Worm (Caenorhabditis elegans) whole organism, young adult: ENCODE results near the gene ptr-16.

Experiments
- B0261.1 ChIP-seq: sonication (generic microtip); optimal IDR thresholded peaks from 2 replicates; lab custom pipeline; 2016; ENCODE audit warnings: mild to moderate bottlenecking, missing genetic modification characterization, moderate library complexity, missing compliant biosample characterization
- B0336.3 ChIP-seq: fragments of 200-800 bp; sonication (Bioruptor generic); IDR thresholded peaks from 2 replicates; pipeline ENCODE4 v1.3.6; 2022; ENCODE audit warnings: missing genetic modification characterization, missing compliant biosample characterization
- C17E4.6 ChIP-seq: fragments of 200-800 bp; sonication (Bioruptor generic); IDR thresholded peaks from 2 replicates; pipeline ENCODE4 v1.3.6; 2022; ENCODE audit warnings: missing genetic modification reagents, missing genetic modification characterization, missing compliant biosample characterization
- D2030.7 ChIP-seq: fragments of 200-800 bp; sonication (Bioruptor generic); IDR thresholded peaks from 2 replicates; pipeline ENCODE4 v1.3.6; 2022; ENCODE audit warnings: missing genetic modification reagents, missing genetic modification characterization, missing compliant biosample characterization
- F10E7.11 ChIP-seq: sonication (generic microtip); optimal IDR thresholded peaks from 2 replicates; lab custom pipeline; 2017; ENCODE audit warnings: mild to moderate bottlenecking, missing genetic modification characterization, moderate library complexity, missing compliant biosample characterization
- F33H1.4 ChIP-seq: fragments of 200-800 bp; sonication (Bioruptor generic); IDR thresholded peaks from 2 replicates; pipeline ENCODE4 v1.3.6; 2022; ENCODE audit warnings: missing genetic modification reagents, missing genetic modification characterization, missing compliant biosample characterization
- F49E8.2 ChIP-seq: sonication (generic microtip); optimal IDR thresholded peaks from 3 replicates; lab custom pipeline; 2017; ENCODE audit warnings: missing genetic modification characterization, mild to moderate bottlenecking, missing compliant biosample characterization, antibody characterized with exemption, moderate library complexity; ENCODE audit not compliant: insufficient read depth
- F57C9.4 ChIP-seq: sonication (generic microtip); optimal IDR thresholded peaks from 2 replicates; lab custom pipeline; 2017; ENCODE audit warnings: mild to moderate bottlenecking, missing genetic modification characterization, missing compliant biosample characterization
- T26A5.8 ChIP-seq: sonication (generic microtip); optimal IDR thresholded peaks from 2 replicates; lab custom pipeline; 2016; ENCODE audit warnings: missing genetic modification characterization, missing compliant biosample characterization
- ama-1 ChIP-seq, 3 experiments: fragments of 150-350 bp in 1 of 3; sonication (generic microtip) in 2 of 3; optimal IDR thresholded peaks; 2 replicates each; lab custom pipeline; 2014 to 2018; ENCODE audit warnings: missing biosample characterization in 2 of 3, missing genetic modification characterization in 2 of 3, missing genetic modification reagents in 2 of 3
- athp-1 ChIP-seq: sonication (generic microtip); optimal IDR thresholded peaks from 2 replicates; lab custom pipeline; 2017; ENCODE audit warnings: mild to moderate bottlenecking, missing genetic modification characterization, missing compliant biosample characterization
- attf-6 ChIP-seq: fragments of 200-800 bp; sonication (Bioruptor generic); IDR thresholded peaks from 2 replicates; pipeline ENCODE4 v1.3.6; 2022; ENCODE audit warnings: missing genetic modification reagents, missing genetic modification characterization, missing compliant biosample characterization
- ceh-27 ChIP-seq: fragments of 200-800 bp; sonication (Bioruptor generic); optimal IDR thresholded peaks from 2 replicates; lab custom pipeline; 2018; ENCODE audit warnings: mild to moderate bottlenecking, missing genetic modification characterization, moderate library complexity, missing compliant biosample characterization
- ceh-91 ChIP-seq: fragments of 200-800 bp; sonication (Bioruptor generic); IDR thresholded peaks from 2 replicates; pipeline ENCODE4 v1.3.6; 2022; ENCODE audit warnings: missing genetic modification reagents, missing genetic modification characterization, missing compliant biosample characterization
- egl-44 ChIP-seq: fragments of 200-800 bp; sonication (Bioruptor generic); IDR thresholded peaks from 2 replicates; pipeline ENCODE4 v1.3.6; 2022; ENCODE audit warnings: missing genetic modification reagents, missing genetic modification characterization, missing compliant biosample characterization
- ekl-4 ChIP-seq: fragments of 200-800 bp; sonication (Bioruptor generic); IDR thresholded peaks from 2 replicates; pipeline ENCODE4 v1.3.6; 2022; ENCODE audit warnings: missing genetic modification reagents, missing genetic modification characterization, missing compliant biosample characterization
- ets-4 ChIP-seq: fragments of 200-800 bp; sonication (Bioruptor generic); optimal IDR thresholded peaks from 2 replicates; lab custom pipeline; 2018; ENCODE audit warnings: mild to moderate bottlenecking, missing genetic modification characterization, missing compliant biosample characterization
- fkh-3 ChIP-seq: sonication (generic microtip); optimal IDR thresholded peaks from 2 replicates; lab custom pipeline; 2016; ENCODE audit warnings: mild to moderate bottlenecking, missing genetic modification characterization, missing compliant biosample characterization
- him-1 ChIP-seq: sonication (generic microtip); optimal IDR thresholded peaks from 2 replicates; lab custom pipeline; 2016; ENCODE audit warnings: missing genotype, missing genetic modification reagents, missing genetic modification characterization, missing compliant biosample characterization
- hmg-1.2 ChIP-seq: fragments of 200-800 bp; sonication (Bioruptor generic); IDR thresholded peaks from 2 replicates; pipeline ENCODE4 v1.3.6; 2022; ENCODE audit warnings: missing genetic modification reagents, missing genetic modification characterization, missing compliant biosample characterization
- hsf-1 ChIP-seq: fragments of 200-800 bp; sonication (Bioruptor generic); IDR thresholded peaks from 2 replicates; pipeline ENCODE4 v1.3.6; 2022; ENCODE audit warnings: missing genetic modification reagents, missing genetic modification characterization, missing compliant biosample characterization
- lin-26 ChIP-seq: fragments of 200-800 bp; sonication (Bioruptor generic); IDR thresholded peaks from 2 replicates; pipeline ENCODE4 v1.3.6; 2022; ENCODE audit warnings: missing genetic modification reagents, missing genetic modification characterization, missing compliant biosample characterization
- lin-35 ChIP-seq, 3 experiments: fragments of 150-350 bp in 2 of 3; sonication (generic microtip) in 1 of 3; optimal IDR thresholded peaks; 2 replicates each; lab custom pipeline; 2014 to 2018; ENCODE audit warnings: missing biosample characterization in 3 of 3, missing genetic modification characterization in 3 of 3, missing genetic modification reagents in 3 of 3
- lin-54 ChIP-seq: fragments of 200-800 bp; sonication (Bioruptor generic); optimal IDR thresholded peaks from 2 replicates; lab custom pipeline; 2018; ENCODE audit warnings: mild to moderate bottlenecking, missing genetic modification characterization, missing compliant biosample characterization
- lsl-1 ChIP-seq: fragments of 200-800 bp; sonication (Bioruptor generic); optimal IDR thresholded peaks from 2 replicates; lab custom pipeline; 2018; ENCODE audit warnings: mild to moderate bottlenecking, missing genetic modification characterization, moderate library complexity, missing compliant biosample characterization
- madf-6 ChIP-seq: fragments of 200-800 bp; sonication (Bioruptor generic); IDR thresholded peaks from 2 replicates; pipeline ENCODE4 v1.3.6; 2022; ENCODE audit warnings: missing genetic modification reagents, missing genetic modification characterization, missing compliant biosample characterization
- madf-8 ChIP-seq: fragments of 200-800 bp; sonication (Bioruptor generic); conservative IDR thresholded peaks from 2 replicates; pipeline ENCODE4 v1.3.6; 2022; ENCODE audit warnings: missing genetic modification reagents, missing genetic modification characterization, missing compliant biosample characterization
- mxl-1 ChIP-seq: sonication (generic microtip); optimal IDR thresholded peaks from 2 replicates; lab custom pipeline; 2016; ENCODE audit warnings: missing genetic modification characterization, missing compliant biosample characterization
- nfyb-1 ChIP-seq: fragments of 200-800 bp; sonication (Bioruptor generic); IDR thresholded peaks from 2 replicates; pipeline ENCODE4 v1.3.6; 2022; ENCODE audit warnings: missing genetic modification reagents, missing genetic modification characterization, missing compliant biosample characterization
- nhr-120 ChIP-seq: fragments of 200-800 bp; sonication (Bioruptor generic); IDR thresholded peaks from 2 replicates; pipeline ENCODE4 v1.3.6; 2022; ENCODE audit warnings: missing genetic modification characterization, missing compliant biosample characterization
- pbrm-1 ChIP-seq: fragments of 200-800 bp; sonication (Bioruptor generic); IDR thresholded peaks from 2 replicates; pipeline ENCODE4 v1.3.6; 2022; ENCODE audit warnings: missing genetic modification reagents, missing genetic modification characterization, missing compliant biosample characterization
- rcor-1 ChIP-seq: fragments of 200-800 bp; sonication (Bioruptor generic); IDR thresholded peaks from 2 replicates; pipeline ENCODE4 v1.3.6; 2022; ENCODE audit warnings: missing genetic modification reagents, missing genetic modification characterization, missing compliant biosample characterization
- snpc-1.1 ChIP-seq: sonication (generic microtip); optimal IDR thresholded peaks from 2 replicates; lab custom pipeline; 2017; ENCODE audit warnings: missing genetic modification characterization, mild to moderate bottlenecking, missing compliant biosample characterization, antibody characterized with exemption, moderate library complexity, missing genotype, missing genetic modification reagents; ENCODE audit not compliant: insufficient read depth
- snpc-1.3 ChIP-seq: sonication (generic microtip); optimal IDR thresholded peaks from 2 replicates; lab custom pipeline; 2017; ENCODE audit warnings: missing genetic modification characterization, mild to moderate bottlenecking, missing compliant biosample characterization, antibody characterized with exemption, moderate library complexity, missing genotype, missing genetic modification reagents; ENCODE audit not compliant: insufficient read depth
- snpc-3.4 ChIP-seq: sonication (generic microtip); optimal IDR thresholded peaks from 2 replicates; lab custom pipeline; 2017; ENCODE audit warnings: missing genetic modification characterization, mild to moderate bottlenecking, missing compliant biosample characterization, antibody characterized with exemption, moderate library complexity, missing genotype, missing genetic modification reagents
- snpc-4 ChIP-seq, 5 experiments: fragments of 150-350 bp in 1 of 5; sonication (generic microtip) in 4 of 5; optimal IDR thresholded peaks; 2 replicates each; lab custom pipeline; 2014 to 2018; ENCODE audit warnings: missing genetic modification characterization in 5 of 5, missing biosample characterization in 3 of 5, antibody characterized with exemption in 2 of 5, mild to moderate bottlenecking in 2 of 5, missing compliant biosample characterization in 2 of 5, missing genotype in 2 of 5, moderate library complexity in 2 of 5, missing genetic modification reagents in 1 of 5
- tbp1 ChIP-seq: fragments of 200-800 bp; sonication (Bioruptor generic); optimal IDR thresholded peaks from 2 replicates; lab custom pipeline; 2018; ENCODE audit warnings: mild to moderate bottlenecking, missing genetic modification characterization, missing compliant biosample characterization
- tbx-9 ChIP-seq: sonication (generic microtip); optimal IDR thresholded peaks from 2 replicates; lab custom pipeline; 2016; ENCODE audit warnings: borderline replicate concordance, missing genetic modification characterization, inconsistent platforms, missing compliant biosample characterization
- unc-62 ChIP-seq: fragments of 150-350 bp; optimal IDR thresholded peaks from 2 replicates; lab custom pipeline; 2014; ENCODE audit warnings: missing biosample characterization, missing genetic modification reagents, missing genetic modification characterization
- xnd-1 ChIP-seq: sonication (generic microtip); optimal IDR thresholded peaks from 2 replicates; lab custom pipeline; 2016; ENCODE audit warnings: missing genotype, missing genetic modification reagents, missing genetic modification characterization, missing compliant biosample characterization
- zfh-2 ChIP-seq: fragments of 200-800 bp; sonication (Bioruptor generic); conservative IDR thresholded peaks from 2 replicates; pipeline ENCODE4 v1.3.6; 2022; ENCODE audit warnings: missing genetic modification reagents, missing genetic modification characterization, missing compliant biosample characterization
- ztf-25 ChIP-seq: fragments of 200-800 bp; sonication (Bioruptor generic); IDR thresholded peaks from 2 replicates; pipeline ENCODE4 v1.3.6; 2022; ENCODE audit warnings: missing genetic modification reagents, missing genetic modification characterization, missing compliant biosample characterization

The ptr-16 gene

DNA sequence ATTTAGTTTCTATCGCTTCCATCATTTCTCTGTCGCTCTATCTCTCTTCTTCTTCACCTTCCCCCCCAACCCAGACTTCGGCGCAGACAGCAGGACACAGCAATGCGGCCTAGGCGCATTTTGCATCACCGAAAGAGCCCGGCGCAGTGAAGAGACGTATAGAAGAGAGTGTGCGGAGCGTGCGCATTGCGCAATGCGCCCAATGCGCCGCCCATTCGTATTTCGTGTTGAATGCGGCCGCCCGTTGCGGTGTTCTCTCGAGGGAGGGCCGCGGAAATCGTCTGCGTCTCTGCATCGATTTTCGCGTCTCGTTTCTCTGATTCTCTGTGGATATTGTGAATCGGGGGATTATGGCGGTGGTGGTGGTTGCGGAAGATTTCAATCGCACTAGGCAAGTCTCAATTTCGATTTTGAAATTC is 14.2 kb upstream of the ptr-16 start (continued):
- 0 out of 2 replicates have a peak, but pooled peaks have one; percentile 31 for TF ChIP-seq nhr-120
- TF ChIP-seq lin-26 (GFP tag; lab: Robert Waterston, UW) = peak; percentile 94
- peak; percentile 92 for TF ChIP-seq F57C9.4
- TF ChIP-seq F33H1.4 (GFP tag; lab: Robert Waterston, UW) = peak; percentile 58
- TF ChIP-seq unc-62 (GFP tag; lab: Kevin White, UChicago) = no peak
- TF ChIP-seq ama-1 (optimal IDR thresholded peaks at IDR 0.05; lab: Kevin White, UChicago) = no peak
- peak in 1 of 2 experiments; percentile 58 for TF ChIP-seq ama-1 (GFP tag; optimal IDR thresholded peaks at IDR 0.05; lab: Kevin White, UChicago)
- TF ChIP-seq ceh-27 (GFP tag; lab: Kevin White, UChicago) = peak; percentile 97
- peak; percentile 87 for TF ChIP-seq F10E7.11 (tag; lab: Kevin White, UChicago)
- TF ChIP-seq him-1 (tag; lab: Kevin White, UChicago) = no peak
- TF ChIP-seq egl-44 (GFP tag; lab: Robert Waterston, UW) = peak; percentile 98
- peak; percentile 100 for TF ChIP-seq zfh-2
- peak; percentile 97 for TF ChIP-seq athp-1 (tag; lab: Kevin White, UChicago)
- TF ChIP-seq attf-6 (GFP tag; lab: Robert Waterston, UW) = peak; percentile 66; the same call in 1 of the 2 replicates
- peak; percentile 31 for TF ChIP-seq tbx-9 (tag; lab: Kevin White, UChicago)
- TF ChIP-seq lin-35 (GFP tag; optimal IDR thresholded peaks at IDR 0.05; lab: Kevin White, UChicago) = peak in 2 of 3 experiments; percentile 19 to 96
- no peak for TF ChIP-seq F49E8.2 (tag; lab: Kevin White, UChicago)
- TF ChIP-seq lin-54 (GFP tag; lab: Kevin White, UChicago) = peak; percentile 94

DNA sequence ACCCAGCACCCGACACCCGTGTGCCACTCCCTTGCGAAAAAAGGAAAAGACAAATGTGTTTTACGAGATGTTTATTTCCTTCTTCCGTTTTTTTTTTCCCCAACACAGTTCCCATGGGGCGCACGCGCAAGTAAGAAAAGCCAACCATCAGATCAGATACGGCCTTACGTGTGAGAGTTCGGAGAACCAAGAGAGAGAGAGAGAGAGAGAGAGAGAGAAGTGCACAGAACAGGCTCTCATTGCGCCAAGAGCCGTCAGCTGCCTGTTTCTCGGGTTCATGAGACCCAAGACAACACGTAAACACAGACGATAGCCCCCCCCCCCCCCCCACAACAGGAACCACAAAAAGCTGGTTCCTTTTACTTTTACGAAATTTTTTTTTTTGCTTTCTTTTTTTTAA is 13.7 kb upstream of the ptr-16 start:
- TF ChIP-seq tbx-9 (tag; lab: Kevin White, UChicago) (no peak), egl-44 (GFP tag; lab: Robert Waterston, UW) (0 out of 2 replicates have a peak, but pooled peaks have one; percentile 31), ama-1 (optimal IDR thresholded peaks at IDR 0.05; lab: Kevin White, UChicago) (peak; percentile 50), ama-1 (GFP tag; optimal IDR thresholded peaks at IDR 0.05; lab: Kevin White, UChicago) (no peak), mxl-1 (no peak)

DNA sequence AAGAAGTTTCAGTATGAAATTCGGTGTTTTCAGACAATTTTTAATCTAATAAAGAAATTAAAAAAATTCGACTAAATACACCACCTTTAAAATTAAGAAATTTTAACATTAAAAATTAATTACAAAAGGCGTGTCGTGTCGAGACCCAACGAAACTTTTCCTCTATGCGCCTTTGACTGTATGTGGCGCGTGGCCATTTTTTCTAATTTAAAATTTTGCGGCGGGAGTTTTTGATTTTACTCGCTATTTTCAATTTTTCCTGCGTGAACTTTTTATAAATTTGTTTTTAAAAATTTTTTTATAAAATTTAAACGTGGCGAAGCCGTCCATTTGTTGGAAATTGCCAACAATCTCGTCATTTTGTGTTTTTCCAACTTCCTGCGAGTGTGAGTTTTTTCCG is 12.8 kb upstream of the ptr-16 start:
- TF ChIP-seq snpc-1.3 (tag; lab: Kevin White, UChicago) (peak; percentile 15), lsl-1 (GFP tag; lab: Kevin White, UChicago) (peak; percentile 94), ets-4 (no peak), fkh-3 (tag; lab: Kevin White, UChicago) (no peak), ztf-25 (GFP tag; lab: Robert Waterston, UW) (no peak), snpc-3.4 (peak; percentile 71), F49E8.2 (tag; lab: Kevin White, UChicago) (no peak), ceh-91 (GFP tag; lab: Robert Waterston, UW) (peak; percentile 86), C17E4.6 (GFP tag; lab: Robert Waterston, UW) (peak; percentile 41; the same call in 1 of the 2 replicates), nfyb-1 (GFP tag; lab: Robert Waterston, UW) (0 out of 2 replicates have a peak, but pooled peaks have one; percentile 17), T26A5.8 (tag; lab: Kevin White, UChicago) (no peak), hsf-1 (GFP tag; lab: Robert Waterston, UW) (peak; percentile 71), ekl-4 (GFP tag; lab: Robert Waterston, UW) (0 out of 2 replicates have a peak, but pooled peaks have one; percentile 48), B0261.1 (tag; lab: Kevin White, UChicago) (no peak), tbp1 (peak; percentile 40), snpc-1.1 (tag; lab: Kevin White, UChicago) (peak; percentile 34), snpc-4 (GFP tag; optimal IDR thresholded peaks at IDR 0.05; lab: Kevin White, UChicago) (no peak), snpc-4 (tag; optimal IDR thresholded peaks at IDR 0.05; lab: Kevin White, UChicago) (peak in 2 of 4 experiments; percentile 28 to 48), lin-35 (GFP tag; optimal IDR thresholded peaks at IDR 0.05; lab: Kevin White, UChicago) (peak in 1 of 3 experiments; percentile 10), D2030.7 (GFP tag; lab: Robert Waterston, UW) (peak; percentile 93), pbrm-1 (GFP tag; lab: Robert Waterston, UW) (0 out of 2 replicates have a peak, but pooled peaks have one; percentile 26), xnd-1 (tag; lab: Kevin White, UChicago) (peak; percentile 92), rcor-1 (GFP tag; lab: Robert Waterston, UW) (peak; percentile 40; the same call in 1 of the 2 replicates), madf-6 (GFP tag; lab: Robert Waterston, UW) (peak; percentile 96), madf-8 (GFP tag; lab: Robert Waterston, UW) (peak; percentile 92), hmg-1.2 (GFP tag; lab: Robert Waterston, UW) (peak; percentile 37; the same call in 1 of the 2 replicates), B0336.3 (GFP tag; lab: Robert Waterston, UW) (no peak; the same call in 1 of the 2 replicates)
